Worm (Caenorhabditis elegans): ENCODE measurements around the gene Y43E12A.2.
"Not testable (repeated sequence)": the region's sequence is repeated elsewhere in the genome, so short reads cannot be mapped to it uniquely, and the experiment has no call there.

Gene Y43E12A.2

DNA sequence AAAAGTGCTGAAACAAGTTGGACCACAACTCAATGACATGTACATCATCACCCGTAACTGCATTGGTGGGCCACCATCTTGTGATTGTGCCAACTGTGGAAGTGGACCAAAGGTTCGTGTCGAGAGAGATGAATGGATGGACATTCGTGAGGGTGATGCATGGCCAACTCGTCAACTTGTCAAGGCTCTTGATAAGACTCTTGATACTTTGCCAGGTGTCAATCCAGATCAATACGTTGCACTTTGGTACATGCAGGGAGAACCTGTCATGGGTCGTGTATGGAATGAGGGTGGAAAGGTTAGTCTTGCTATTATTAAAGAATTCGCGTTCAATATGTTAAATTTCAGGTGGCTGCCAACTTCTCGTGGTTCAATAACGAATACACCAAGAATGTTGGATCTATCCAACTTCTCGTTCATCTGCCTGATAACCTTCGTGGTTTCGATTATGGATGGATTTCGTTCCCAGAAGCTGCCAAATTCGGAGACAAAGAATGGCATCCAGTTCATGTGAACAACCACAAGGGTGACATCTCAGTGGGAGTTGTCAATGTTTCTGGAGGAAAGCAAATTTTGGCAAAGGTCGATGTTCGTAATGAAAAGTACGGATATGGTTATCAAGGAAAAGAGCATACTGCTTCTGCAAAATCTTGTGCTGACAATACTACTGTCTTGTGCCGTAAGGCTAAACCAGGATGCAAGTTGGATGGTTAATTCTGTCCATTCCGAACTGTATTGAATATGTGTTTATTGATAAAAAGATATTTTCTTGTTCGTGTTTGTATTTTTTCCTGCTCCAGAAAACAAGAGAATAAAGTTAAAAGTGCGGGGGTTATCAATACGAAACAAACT lies 31.3 kb upstream of the Y43E12A.2 start:
- peak; percentile 16 for TF ChIP-seq gei-8 (GFP tag; optimal IDR thresholded peaks at IDR 0.05)
- peak in 1 of 2 experiments; percentile 92 for TF ChIP-seq unc-62 (GFP tag; optimal IDR thresholded peaks at IDR 0.05 in 1 of 2)
- TF ChIP-seq unc-62 (tag; optimal IDR thresholded peaks at IDR 0.05): no peak
- TF ChIP-seq daf-8 (GFP tag; IDR thresholded peaks at IDR 0.05): no peak
- TF ChIP-seq madf-9 (GFP tag; conservative IDR thresholded peaks at IDR 0.05): no peak
- TF ChIP-seq rbr-2 (tag; optimal IDR thresholded peaks at IDR 0.05): no peak
- TF ChIP-seq jun-1 (tag; optimal IDR thresholded peaks at IDR 0.05): no peak
- TF ChIP-seq F37D6.2 (tag; optimal IDR thresholded peaks at IDR 0.05): no peak
- no peak for TF ChIP-seq zag-1 (tag; optimal IDR thresholded peaks at IDR 0.05)
- no peak for TF ChIP-seq zip-11 (GFP tag; IDR thresholded peaks at IDR 0.05)
- no peak for TF ChIP-seq F10B5.3 (tag; optimal IDR thresholded peaks at IDR 0.05)
- TF ChIP-seq set-16 (GFP tag; IDR thresholded peaks at IDR 0.05): no peak
- TF ChIP-seq ama-1 (optimal IDR thresholded peaks at IDR 0.05): no peak
- TF ChIP-seq nhr-48 (tag; optimal IDR thresholded peaks at IDR 0.05): no peak
- no peak for TF ChIP-seq aly-2 (tag; optimal IDR thresholded peaks at IDR 0.05)

DNA sequence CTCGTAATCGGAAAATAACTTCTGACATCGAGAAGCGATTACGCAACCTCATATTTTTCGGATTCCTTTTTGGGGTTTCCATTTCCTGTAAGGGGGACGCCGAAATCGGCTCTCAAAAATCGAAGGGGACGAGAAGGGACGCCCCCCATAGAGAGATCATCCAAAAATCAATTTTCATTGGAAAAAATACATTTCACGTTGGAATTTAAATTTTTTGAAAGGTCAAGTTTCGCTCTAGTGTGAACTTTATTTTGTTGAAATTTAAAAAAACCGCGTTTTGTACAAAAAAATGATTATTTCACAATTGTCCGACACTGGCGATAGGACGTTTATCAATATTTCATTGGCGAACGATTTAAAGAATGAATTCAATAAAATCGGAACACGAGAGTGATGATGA lies 29.9 kb upstream of the Y43E12A.2 start, which contains the start of gene Y69E1A.3:
Y69E1A.3 (plus strand) TSS at position 301 of the 400 bp plus-strand sequence.
- TF ChIP-seq ceh-62 (tag; optimal IDR thresholded peaks at IDR 0.05) (no peak), fos-1 (tag; optimal IDR thresholded peaks at IDR 0.05) (no peak), pha-4 (GFP tag; IDR thresholded peaks at IDR 0.05) (no peak), pha-4 (tag; optimal IDR thresholded peaks at IDR 0.05) (no peak), sdz-12 (GFP tag; optimal IDR thresholded peaks at IDR 0.05) (no peak), arid-1 (GFP tag; conservative IDR thresholded peaks at IDR 0.05) (no peak), ceh-20 (GFP tag; IDR thresholded peaks at IDR 0.05) (no peak), mes-2 (tag; optimal IDR thresholded peaks at IDR 0.05; ENCODE audit: poor library complexity, severe bottlenecking) (no peak), unc-62 (GFP tag; optimal IDR thresholded peaks at IDR 0.05 in 1 of 2) (no peak), unc-62 (tag; optimal IDR thresholded peaks at IDR 0.05) (no peak), madf-9 (GFP tag; conservative IDR thresholded peaks at IDR 0.05) (no peak), nhr-10 (tag; optimal IDR thresholded peaks at IDR 0.05) (no peak), daf-16 (GFP tag; optimal IDR thresholded peaks at IDR 0.05) (no peak), daf-16 (tag; optimal IDR thresholded peaks at IDR 0.05) (no peak), hlh-30 (tag; optimal IDR thresholded peaks at IDR 0.05; ENCODE audit: insufficient read depth) (no peak), dmd-8 (GFP tag; IDR thresholded peaks at IDR 0.05) (no peak)

DNA sequence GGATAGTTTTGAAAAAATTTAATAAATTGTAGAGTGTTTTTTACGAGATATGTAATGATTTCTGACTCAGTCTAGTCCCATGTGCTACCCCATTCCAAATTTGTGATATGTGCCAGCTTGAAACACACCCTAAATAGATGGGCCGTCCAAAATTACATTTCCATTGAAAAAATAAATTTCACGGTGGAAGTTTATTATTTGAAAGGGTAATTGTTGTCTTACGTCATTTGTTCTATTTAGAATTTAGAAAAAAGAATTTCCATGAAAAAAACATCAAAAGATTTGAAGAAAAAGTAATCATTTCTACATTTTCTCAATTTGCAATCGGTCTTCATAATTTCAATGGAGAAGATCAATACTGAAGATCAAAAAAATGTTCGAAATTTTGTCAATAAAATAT lies 26.9 kb upstream of the Y43E12A.2 start, which contains the start of gene Y69E1A.4:
Y69E1A.4 (plus strand) TSS at position 301 of the 400 bp plus-strand sequence.
- TF ChIP-seq set-16 (GFP tag; IDR thresholded peaks at IDR 0.05); lin-13 (GFP tag; optimal IDR thresholded peaks at IDR 0.05); mxl-2 (GFP tag; conservative IDR thresholded peaks at IDR 0.05): not testable (repeated sequence)

DNA sequence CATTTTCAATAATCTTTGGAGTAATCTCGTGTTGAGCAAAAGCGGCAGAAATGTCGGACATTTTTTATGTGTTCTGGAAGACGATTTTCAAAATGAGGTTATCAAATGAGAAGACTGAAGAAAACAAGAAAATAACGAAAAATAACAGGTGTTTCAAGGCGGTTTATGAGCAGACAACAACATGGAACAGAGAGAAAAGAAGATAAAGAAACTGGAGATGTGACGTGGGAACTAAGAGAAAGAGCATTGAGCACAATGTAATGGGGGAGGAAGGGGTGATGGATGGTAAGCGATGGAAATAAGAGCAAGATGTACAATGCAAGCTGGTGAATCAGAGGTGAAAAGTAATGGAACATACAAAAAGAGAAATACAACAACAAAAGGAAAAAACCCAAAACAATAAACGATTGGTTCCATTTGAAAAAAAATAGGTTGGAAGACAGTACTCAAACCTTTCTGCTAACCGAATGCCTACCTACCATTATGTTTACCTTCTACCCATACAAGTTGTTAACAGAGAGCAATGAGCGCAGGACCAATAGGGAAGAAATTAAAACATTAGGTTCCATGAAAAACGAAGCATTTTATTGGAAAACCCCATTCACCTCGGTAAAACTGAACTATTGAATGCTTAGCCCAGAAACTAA lies 24.2 kb upstream of the Y43E12A.2 start, which contains the start of gene Y69E1A.5:
Y69E1A.5 (minus strand) TSS at position 73 of the 647 bp plus-strand sequence.
- TF ChIP-seq attf-4 (tag; optimal IDR thresholded peaks at IDR 0.05): no peak
- no peak for TF ChIP-seq ztf-7 (tag; optimal IDR thresholded peaks at IDR 0.05)
- TF ChIP-seq nhr-6 (tag; optimal IDR thresholded peaks at IDR 0.05): no peak
- TF ChIP-seq ZK546.5 (tag; optimal IDR thresholded peaks at IDR 0.05): no peak
- TF ChIP-seq dmd-9 (GFP tag; IDR thresholded peaks at IDR 0.05): no peak
- peak in 1 of 2 experiments; percentile 97 for TF ChIP-seq unc-62 (GFP tag; optimal IDR thresholded peaks at IDR 0.05 in 1 of 2)
- TF ChIP-seq unc-62 (tag; optimal IDR thresholded peaks at IDR 0.05): no peak
- TF ChIP-seq daf-16 (GFP tag; optimal IDR thresholded peaks at IDR 0.05): peak in 1 of 2 experiments; percentile 41
- no peak for TF ChIP-seq daf-16 (tag; optimal IDR thresholded peaks at IDR 0.05)

Measured in whole organism, L4 larva.